Fruit fly (Drosophila melanogaster): ENCODE data around the gene CG5280.

CG5280 gene

dm6 chr3L:8939654-8940053 lies 50.4 kb downstream of the CG5280 start:
- TF ChIP-seq toe (GFP tag; optimal IDR thresholded peaks at IDR 0.05) (no peak), CG5204 (GFP tag; optimal IDR thresholded peaks at IDR 0.05) (no peak), Clk (GFP tag; optimal IDR thresholded peaks at IDR 0.05) (no peak), CG33017 (tag; optimal IDR thresholded peaks at IDR 0.05) (no peak), cnc (optimal IDR thresholded peaks at IDR 0.05) (no peak), CG11617 (GFP tag; optimal IDR thresholded peaks at IDR 0.05) (no peak), CG1620 (GFP tag; optimal IDR thresholded peaks at IDR 0.05) (no peak), kay (GFP tag; ENCODE audit: borderline replicate concordance) (no peak), Mnt (GFP tag; optimal IDR thresholded peaks at IDR 0.05) (no peak), CG7045 (GFP tag; optimal IDR thresholded peaks at IDR 0.05) (no peak), CG7101 (tag; optimal IDR thresholded peaks at IDR 0.05) (no peak), ovo (GFP tag; optimal IDR thresholded peaks at IDR 0.05) (no peak), bab1 (GFP tag; optimal IDR thresholded peaks at IDR 0.05) (no peak), cic (GFP tag; optimal IDR thresholded peaks at IDR 0.05) (no peak), pad (GFP tag; optimal IDR thresholded peaks at IDR 0.05) (no peak)
